Fruit fly (Drosophila melanogaster): ENCODE measurements around the gene CG7255.
A peak's percentile ranks its signal among the peaks of the same experiment; 100 is the strongest.

- TF ChIP-seq CG10431 (GFP tag; optimal IDR thresholded peaks at IDR 0.05) (no peak), CG8924 (tag; optimal IDR thresholded peaks at IDR 0.05) (peak; percentile 9), Sox102F (GFP tag; optimal IDR thresholded peaks at IDR 0.05) (peak; percentile 19), CG7271 (tag; optimal IDR thresholded peaks at IDR 0.05) (no peak), CG12104 (GFP tag; optimal IDR thresholded peaks at IDR 0.05) (no peak), hbn (GFP tag; IDR thresholded peaks at IDR 0.05; ENCODE audit: partially characterized antibody) (no peak), D19A (tag; optimal IDR thresholded peaks at IDR 0.05) (no peak), cato (GFP tag; optimal IDR thresholded peaks at IDR 0.05; ENCODE audit: borderline replicate concordance) (no peak), Mad (GFP tag; optimal IDR thresholded peaks at IDR 0.05) (no peak), CG17328 (GFP tag; IDR thresholded peaks at IDR 0.05) (no peak), CG12942 (GFP tag; optimal IDR thresholded peaks at IDR 0.05) (no peak), Bgb (GFP tag; IDR thresholded peaks at IDR 0.05; ENCODE audit: partially characterized antibody) (no peak)
Observed at dm6 chr3L:15304224-15305035, at the start of gene CG7255.

Data from whole organism, embryonic.